Worm (Caenorhabditis elegans): ENCODE data around the gene R09E12.9.

Gene R09E12.9

DNA sequence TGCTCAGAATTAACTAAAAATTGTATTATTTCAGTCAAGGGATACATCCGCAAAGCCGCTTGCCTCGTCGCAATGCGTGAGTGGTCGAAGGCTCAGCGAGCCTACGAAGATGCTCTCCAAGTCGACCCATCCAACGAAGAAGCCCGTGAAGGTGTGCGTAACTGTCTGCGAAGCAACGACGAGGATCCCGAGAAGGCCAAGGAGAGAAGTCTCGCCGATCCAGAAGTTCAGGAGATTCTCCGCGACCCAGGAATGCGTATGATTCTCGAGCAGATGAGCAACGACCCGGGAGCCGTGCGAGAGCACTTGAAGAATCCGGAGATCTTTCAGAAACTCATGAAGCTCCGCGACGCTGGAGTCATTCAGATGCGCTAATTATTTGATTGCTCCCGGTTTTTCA is 3.1 kb upstream of the R09E12.9 start:
- TF ChIP-seq eyg-1 (tag; optimal IDR thresholded peaks at IDR 0.05) (no peak), ceh-31 (tag; optimal IDR thresholded peaks at IDR 0.05) (no peak), ztf-16 (tag; optimal IDR thresholded peaks at IDR 0.05) (no peak), C08G9.2 (tag; optimal IDR thresholded peaks at IDR 0.05) (no peak), elt-4 (tag; optimal IDR thresholded peaks at IDR 0.05) (no peak), lim-6 (tag; optimal IDR thresholded peaks at IDR 0.05) (no peak), hlh-6 (tag; optimal IDR thresholded peaks at IDR 0.05) (no peak), ceh-45 (GFP tag; IDR thresholded peaks at IDR 0.05) (no peak), tbx-2 (tag; optimal IDR thresholded peaks at IDR 0.05) (no peak), unc-55 (GFP tag; optimal IDR thresholded peaks at IDR 0.05) (no peak), fkh-6 (tag; optimal IDR thresholded peaks at IDR 0.05) (no peak), unc-86 (tag; optimal IDR thresholded peaks at IDR 0.05) (no peak), dmd-4 (tag; optimal IDR thresholded peaks at IDR 0.05; ENCODE audit: borderline replicate concordance) (no peak), unc-42 (tag; optimal IDR thresholded peaks at IDR 0.05) (no peak), ama-1 (optimal IDR thresholded peaks at IDR 0.05) (no peak)

DNA sequence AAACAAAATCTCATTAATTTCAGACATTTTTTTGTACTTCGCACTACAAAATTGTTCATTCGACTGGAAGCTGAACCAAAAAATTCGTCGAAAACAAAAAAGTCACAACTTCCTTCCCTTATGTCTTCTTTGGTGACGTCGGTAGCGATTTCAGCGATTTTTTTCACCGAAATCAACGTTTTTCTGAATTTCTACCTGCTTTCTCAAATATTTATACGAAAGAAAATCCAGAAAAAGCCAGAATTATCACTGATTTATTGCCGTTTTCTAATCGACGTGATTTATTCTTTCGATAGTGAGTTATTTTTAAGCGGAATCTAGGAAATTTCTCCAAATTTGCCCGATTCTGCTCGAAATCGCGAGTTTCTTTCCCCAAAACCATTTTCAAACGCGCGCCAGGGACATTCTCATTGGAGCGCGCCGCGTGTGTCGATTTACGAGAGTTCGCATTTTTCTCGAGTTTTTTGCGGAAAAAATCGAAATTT is 2.5 kb upstream of the R09E12.9 start, which contains the start of gene srbc-58:
TSS of gene srbc-58 (plus strand) at position 121 of the 485 bp plus-strand sequence.
- TF ChIP-seq ceh-2 (tag; optimal IDR thresholded peaks at IDR 0.05), result no peak
- no peak for TF ChIP-seq ceh-6 (GFP tag; optimal IDR thresholded peaks at IDR 0.05)
- TF ChIP-seq dmd-4 (tag; optimal IDR thresholded peaks at IDR 0.05; ENCODE audit: borderline replicate concordance), result no peak
- TF ChIP-seq tbx-7 (tag; optimal IDR thresholded peaks at IDR 0.05), result no peak
- TF ChIP-seq zip-5 (tag; optimal IDR thresholded peaks at IDR 0.05), result no peak
- no peak for TF ChIP-seq che-1 (tag; optimal IDR thresholded peaks at IDR 0.05)
- no peak for TF ChIP-seq dve-1 (tag; optimal IDR thresholded peaks at IDR 0.05)
- TF ChIP-seq hlh-6 (tag; optimal IDR thresholded peaks at IDR 0.05), result no peak
- TF ChIP-seq rnt-1 (tag; optimal IDR thresholded peaks at IDR 0.05), result no peak
- no peak for TF ChIP-seq unc-55 (GFP tag; optimal IDR thresholded peaks at IDR 0.05)
- no peak for TF ChIP-seq lin-11 (tag; optimal IDR thresholded peaks at IDR 0.05)
- no peak for TF ChIP-seq ahr-1 (tag; optimal IDR thresholded peaks at IDR 0.05)
- TF ChIP-seq unc-3 (GFP tag; conservative IDR thresholded peaks at IDR 0.05), result no peak
- no peak for TF ChIP-seq unc-3 (tag; optimal IDR thresholded peaks at IDR 0.05)
- TF ChIP-seq C08G9.2 (tag; optimal IDR thresholded peaks at IDR 0.05), result no peak
- no peak for TF ChIP-seq hlh-15 (tag; optimal IDR thresholded peaks at IDR 0.05)

ce11 chrV:778339-778738 is 939 bp downstream of the R09E12.9 start, which contains the start of gene srbc-59:
TSS of gene srbc-59 (plus strand) at chrV:778639.
- TF ChIP-seq C38D4.7 (GFP tag; optimal IDR thresholded peaks at IDR 0.05) (no peak), hlh-13 (GFP tag; optimal IDR thresholded peaks at IDR 0.05) (no peak), ceh-22 (tag; optimal IDR thresholded peaks at IDR 0.05) (no peak), hlh-30 (tag; optimal IDR thresholded peaks at IDR 0.05; ENCODE audit: insufficient read depth) (no peak), mec-3 (tag; optimal IDR thresholded peaks at IDR 0.05; ENCODE audit: borderline replicate concordance) (no peak), odd-2 (tag; optimal IDR thresholded peaks at IDR 0.05) (no peak), dmd-4 (tag; optimal IDR thresholded peaks at IDR 0.05; ENCODE audit: borderline replicate concordance) (no peak), dve-1 (tag; optimal IDR thresholded peaks at IDR 0.05) (no peak), nfya-1 (tag; optimal IDR thresholded peaks at IDR 0.05) (no peak), ceh-18 (tag; optimal IDR thresholded peaks at IDR 0.05) (no peak), hlh-8 (tag; optimal IDR thresholded peaks at IDR 0.05) (no peak), fax-1 (tag; optimal IDR thresholded peaks at IDR 0.05) (no peak), hlh-6 (tag; optimal IDR thresholded peaks at IDR 0.05) (no peak), elt-2 (tag; optimal IDR thresholded peaks at IDR 0.05) (no peak), ceh-30 (tag; optimal IDR thresholded peaks at IDR 0.05) (no peak), sox-2 (GFP tag; IDR thresholded peaks at IDR 0.05) (no peak), fkh-6 (tag; optimal IDR thresholded peaks at IDR 0.05) (no peak), ceh-6 (GFP tag; optimal IDR thresholded peaks at IDR 0.05) (no peak)

Measured in whole organism, late embryonic.